Worm (Caenorhabditis elegans): Measurements from ENCODE around the gene cha-1.
A peak's percentile ranks its signal among the peaks of the same experiment; 100 is the strongest.

cha-1 gene

ce11 chrIV:3624597-3624996 lies at the start of gene cha-1, which contains the start of gene unc-17:
TSS of gene cha-1 (minus strand) at chrIV:3624697.
TSS of gene unc-17 (minus strand) at chrIV:3624699.
- TF ChIP-seq tbx-2 (tag; optimal IDR thresholded peaks at IDR 0.05) (no peak), ceh-16 (tag; optimal IDR thresholded peaks at IDR 0.05) (no peak), nhr-12 (tag; optimal IDR thresholded peaks at IDR 0.05) (no peak), nfya-1 (tag; optimal IDR thresholded peaks at IDR 0.05; ENCODE audit: insufficient read depth) (no peak), lsy-12 (tag; optimal IDR thresholded peaks at IDR 0.05) (no peak), fkh-2 (tag; optimal IDR thresholded peaks at IDR 0.05) (no peak), nhr-28 (tag; optimal IDR thresholded peaks at IDR 0.05) (no peak), lin-39 (tag; optimal IDR thresholded peaks at IDR 0.05) (no peak), lin-15B (tag; optimal IDR thresholded peaks at IDR 0.05) (no peak), egl-27 (tag; optimal IDR thresholded peaks at IDR 0.05) (no peak), fkh-10 (GFP tag; optimal IDR thresholded peaks at IDR 0.05) (no peak)

ce11 chrIV:3668603-3669002 lies 44.1 kb upstream of the cha-1 start, which contains the start of gene fmil-1:
TSS of gene fmil-1 (minus strand) at chrIV:3668703.
- TF ChIP-seq ZK546.5 (tag; optimal IDR thresholded peaks at IDR 0.05) = no peak
- no peak for TF ChIP-seq mdl-1 (tag; optimal IDR thresholded peaks at IDR 0.05)
- no peak for TF ChIP-seq nhr-67 (tag; optimal IDR thresholded peaks at IDR 0.05)
- TF ChIP-seq ceh-16 (tag; optimal IDR thresholded peaks at IDR 0.05) = no peak
- TF ChIP-seq zag-1 (tag; optimal IDR thresholded peaks at IDR 0.05) = no peak
- TF ChIP-seq ceh-28 (tag; optimal IDR thresholded peaks at IDR 0.05) = no peak
- no peak for TF ChIP-seq elt-2 (tag; optimal IDR thresholded peaks at IDR 0.05)
- no peak for TF ChIP-seq nhr-12 (tag; optimal IDR thresholded peaks at IDR 0.05)
- TF ChIP-seq nhr-23 (tag; optimal IDR thresholded peaks at IDR 0.05) = no peak

ce11 chrIV:3667796-3668195 lies 43.3 kb upstream of the cha-1 start:
- TF ChIP-seq lin-39 (tag; optimal IDR thresholded peaks at IDR 0.05) (no peak), pqm-1 (tag; optimal IDR thresholded peaks at IDR 0.05) (no peak), fkh-10 (GFP tag; optimal IDR thresholded peaks at IDR 0.05) (peak; percentile 29)

- TF ChIP-seq ceh-28 (tag; optimal IDR thresholded peaks at IDR 0.05) = no peak
- no peak for TF ChIP-seq elt-1 (tag; optimal IDR thresholded peaks at IDR 0.05)
- TF ChIP-seq ztf-4 (tag; optimal IDR thresholded peaks at IDR 0.05) = no peak
- no peak for TF ChIP-seq nfya-1 (tag; optimal IDR thresholded peaks at IDR 0.05; ENCODE audit: insufficient read depth)
- no peak for TF ChIP-seq fos-1 (tag; optimal IDR thresholded peaks at IDR 0.05)
- no peak for TF ChIP-seq fkh-2 (tag; optimal IDR thresholded peaks at IDR 0.05)
- no peak for TF ChIP-seq nhr-43 (tag; optimal IDR thresholded peaks at IDR 0.05; ENCODE audit: poor library complexity, severe bottlenecking)
- no peak for TF ChIP-seq daf-12 (tag; optimal IDR thresholded peaks at IDR 0.05)
- no peak for TF ChIP-seq lin-39 (tag; optimal IDR thresholded peaks at IDR 0.05)
- no peak for TF ChIP-seq nhr-12 (tag; optimal IDR thresholded peaks at IDR 0.05)
- TF ChIP-seq elt-3 (tag; optimal IDR thresholded peaks at IDR 0.05) = no peak
- no peak for TF ChIP-seq nhr-67 (tag; optimal IDR thresholded peaks at IDR 0.05)
- no peak for TF ChIP-seq zag-1 (tag; optimal IDR thresholded peaks at IDR 0.05)
- TF ChIP-seq ceh-16 (tag; optimal IDR thresholded peaks at IDR 0.05) = no peak
- TF ChIP-seq mdl-1 (tag; optimal IDR thresholded peaks at IDR 0.05) = no peak
- no peak for TF ChIP-seq tbx-2 (tag; optimal IDR thresholded peaks at IDR 0.05)
Observed at ce11 chrIV:3666543-3666942, 42.0 kb upstream of the cha-1 start.

ce11 chrIV:3665089-3665488 lies 40.6 kb upstream of the cha-1 start:
- no peak for TF ChIP-seq eor-1 (tag; optimal IDR thresholded peaks at IDR 0.05)
- TF ChIP-seq ZK546.5 (tag; optimal IDR thresholded peaks at IDR 0.05) = no peak
- TF ChIP-seq hmg-11 (tag; optimal IDR thresholded peaks at IDR 0.05) = no peak
- no peak for TF ChIP-seq nhr-23 (tag; optimal IDR thresholded peaks at IDR 0.05)
- TF ChIP-seq skn-1 (tag; optimal IDR thresholded peaks at IDR 0.05) = no peak
- TF ChIP-seq nhr-25 (tag; optimal IDR thresholded peaks at IDR 0.05) = no peak
- TF ChIP-seq lin-15B (tag; optimal IDR thresholded peaks at IDR 0.05) = no peak
- TF ChIP-seq aly-2 (tag; optimal IDR thresholded peaks at IDR 0.05) = no peak
- TF ChIP-seq nhr-237 (tag; optimal IDR thresholded peaks at IDR 0.05) = no peak
- TF ChIP-seq ceh-28 (tag; optimal IDR thresholded peaks at IDR 0.05) = no peak

- no peak for TF ChIP-seq ceh-16 (tag; optimal IDR thresholded peaks at IDR 0.05)
- TF ChIP-seq ceh-28 (tag; optimal IDR thresholded peaks at IDR 0.05) = no peak
- TF ChIP-seq eor-1 (tag; optimal IDR thresholded peaks at IDR 0.05) = no peak
- no peak for TF ChIP-seq fkh-2 (tag; optimal IDR thresholded peaks at IDR 0.05)
- no peak for TF ChIP-seq elt-2 (tag; optimal IDR thresholded peaks at IDR 0.05)
- no peak for TF ChIP-seq ceh-82 (tag; optimal IDR thresholded peaks at IDR 0.05)
- TF ChIP-seq nhr-76 (tag; optimal IDR thresholded peaks at IDR 0.05) = no peak
- no peak for TF ChIP-seq ZK546.5 (tag; optimal IDR thresholded peaks at IDR 0.05)
- TF ChIP-seq hmg-11 (tag; optimal IDR thresholded peaks at IDR 0.05) = no peak
- TF ChIP-seq lin-39 (tag; optimal IDR thresholded peaks at IDR 0.05) = no peak
- TF ChIP-seq nhr-43 (tag; optimal IDR thresholded peaks at IDR 0.05; ENCODE audit: poor library complexity, severe bottlenecking) = no peak
- TF ChIP-seq nhr-77 (tag; optimal IDR thresholded peaks at IDR 0.05) = no peak
- no peak for TF ChIP-seq aly-2 (tag; optimal IDR thresholded peaks at IDR 0.05)
- no peak for TF ChIP-seq elt-1 (tag; optimal IDR thresholded peaks at IDR 0.05)
Observed at ce11 chrIV:3662863-3663262, 38.4 kb upstream of the cha-1 start.
